Worm (Caenorhabditis elegans): ENCODE measurements around the gene nuo-4.

Gene nuo-4

ce11 chrIII:7201378-7202256, 43.0 kb upstream of the nuo-4 start, which contains the start of gene dpy-31 (continued):
- TF ChIP-seq snpc-4 (tag; optimal IDR thresholded peaks at IDR 0.05), result no peak

DNA sequence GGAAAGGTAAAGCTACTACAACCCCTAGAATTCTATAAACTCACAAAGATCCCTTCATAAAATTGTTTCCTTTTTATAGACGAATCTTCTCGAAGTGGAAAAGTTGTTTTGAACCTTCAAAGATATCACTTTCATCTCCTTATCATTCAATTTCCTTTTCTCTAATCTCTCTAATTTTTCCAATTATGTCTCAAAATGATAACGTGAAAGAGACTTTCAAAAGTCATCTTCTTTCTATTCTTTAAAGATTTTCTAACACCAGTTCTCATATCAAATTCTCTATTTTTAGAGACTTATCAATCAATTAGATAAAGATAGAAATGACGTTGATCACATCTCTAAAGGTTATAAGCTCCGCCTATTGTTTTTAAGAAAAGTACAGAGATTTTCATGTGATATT, 40.9 kb upstream of the nuo-4 start:
- TF ChIP-seq unc-39 (tag; optimal IDR thresholded peaks at IDR 0.05), result no peak
- TF ChIP-seq lsy-2 (tag; optimal IDR thresholded peaks at IDR 0.05), result peak in 1 of 2 experiments; percentile 4
- no peak for TF ChIP-seq R02D3.7 (tag; optimal IDR thresholded peaks at IDR 0.05)
- TF ChIP-seq sma-9 (GFP tag; optimal IDR thresholded peaks at IDR 0.05), result no peak
- TF ChIP-seq sma-9 (tag; optimal IDR thresholded peaks at IDR 0.05), result no peak
- TF ChIP-seq gmeb-1 (tag; optimal IDR thresholded peaks at IDR 0.05), result no peak
- no peak for TF ChIP-seq skn-1 (tag; optimal IDR thresholded peaks at IDR 0.05)
- no peak for TF ChIP-seq crh-2 (tag; optimal IDR thresholded peaks at IDR 0.05)
- TF ChIP-seq mdl-1 (tag; optimal IDR thresholded peaks at IDR 0.05), result peak in 1 of 2 experiments; percentile 2
- no peak for TF ChIP-seq nhr-23 (tag; optimal IDR thresholded peaks at IDR 0.05)
- TF ChIP-seq mbf-1 (tag; optimal IDR thresholded peaks at IDR 0.05), result no peak
- TF ChIP-seq dmd-4 (tag; optimal IDR thresholded peaks at IDR 0.05), result no peak
- TF ChIP-seq ceh-16 (tag; optimal IDR thresholded peaks at IDR 0.05), result no peak
- TF ChIP-seq aly-2 (tag; optimal IDR thresholded peaks at IDR 0.05), result no peak
- no peak for TF ChIP-seq ztf-1 (GFP tag; conservative IDR thresholded peaks at IDR 0.05)
- TF ChIP-seq sem-4 (tag; optimal IDR thresholded peaks at IDR 0.05), result no peak
- peak; percentile 3 for TF ChIP-seq lin-13 (GFP tag; optimal IDR thresholded peaks at IDR 0.05)
- TF ChIP-seq lin-39 (tag; optimal IDR thresholded peaks at IDR 0.05), result no peak
- no peak for TF ChIP-seq F13H6.1 (tag; optimal IDR thresholded peaks at IDR 0.05)
- TF ChIP-seq elt-1 (tag; optimal IDR thresholded peaks at IDR 0.05), result no peak
- TF ChIP-seq nhr-12 (tag; optimal IDR thresholded peaks at IDR 0.05), result no peak
- no peak for TF ChIP-seq nhr-6 (tag; optimal IDR thresholded peaks at IDR 0.05)
- no peak for TF ChIP-seq fos-1 (tag; optimal IDR thresholded peaks at IDR 0.05)
- no peak for TF ChIP-seq peb-1 (tag; optimal IDR thresholded peaks at IDR 0.05)
- peak; percentile 70 for TF ChIP-seq nhr-25 (tag; optimal IDR thresholded peaks at IDR 0.05)
- TF ChIP-seq nhr-10 (tag; optimal IDR thresholded peaks at IDR 0.05), result no peak
- no peak for TF ChIP-seq zag-1 (tag; optimal IDR thresholded peaks at IDR 0.05)
- no peak for TF ChIP-seq ztf-4 (tag; optimal IDR thresholded peaks at IDR 0.05)
- TF ChIP-seq blmp-1 (tag; optimal IDR thresholded peaks at IDR 0.05; ENCODE audit: insufficient read depth), result peak; percentile 93
- TF ChIP-seq unc-55 (GFP tag; optimal IDR thresholded peaks at IDR 0.05), result no peak
- TF ChIP-seq unc-62 (GFP tag; optimal IDR thresholded peaks at IDR 0.05), result no peak
- peak; percentile 14 for TF ChIP-seq sma-3 (GFP tag; optimal IDR thresholded peaks at IDR 0.05)
- TF ChIP-seq Y55F3AM.14 (GFP tag; optimal IDR thresholded peaks at IDR 0.05), result no peak
- peak; percentile 64 for TF ChIP-seq nhr-21 (tag; optimal IDR thresholded peaks at IDR 0.05)
- no peak for TF ChIP-seq nhr-237 (tag; optimal IDR thresholded peaks at IDR 0.05)
- TF ChIP-seq elt-3 (tag; optimal IDR thresholded peaks at IDR 0.05), result no peak
- TF ChIP-seq ama-1 (optimal IDR thresholded peaks at IDR 0.05), result no peak
- TF ChIP-seq nhr-77 (tag; optimal IDR thresholded peaks at IDR 0.05), result no peak
- TF ChIP-seq ceh-82 (tag; optimal IDR thresholded peaks at IDR 0.05), result no peak
- TF ChIP-seq snpc-4 (tag; optimal IDR thresholded peaks at IDR 0.05), result no peak
- no peak for TF ChIP-seq mab-5 (tag; optimal IDR thresholded peaks at IDR 0.05)
- no peak for TF ChIP-seq C34F6.9 (tag; optimal IDR thresholded peaks at IDR 0.05)
- TF ChIP-seq egl-27 (tag; optimal IDR thresholded peaks at IDR 0.05), result peak; percentile 16
- no peak for TF ChIP-seq nhr-11 (tag; optimal IDR thresholded peaks at IDR 0.05)
- no peak for TF ChIP-seq nhr-129 (tag; optimal IDR thresholded peaks at IDR 0.05)
- no peak for TF ChIP-seq alr-1 (tag; optimal IDR thresholded peaks at IDR 0.05)
- TF ChIP-seq ztf-11 (tag; optimal IDR thresholded peaks at IDR 0.05), result no peak
- TF ChIP-seq lin-11 (tag; optimal IDR thresholded peaks at IDR 0.05), result no peak
- no peak for TF ChIP-seq ZK546.5 (tag; optimal IDR thresholded peaks at IDR 0.05)

All from whole organism, L2 larva.